Worm (Caenorhabditis elegans) whole organism, early embryonic: ENCODE measurements around the gene inpp-1.

Source experiments
- B0310.2 ChIP-seq: sonication (generic microtip); optimal IDR thresholded peaks from 2 replicates; lab custom pipeline; 2016; ENCODE audit warnings: mild to moderate bottlenecking, missing genetic modification characterization, missing compliant biosample characterization
- aly-1 ChIP-seq: sonication (generic microtip); optimal IDR thresholded peaks from 2 replicates; lab custom pipeline; 2016; ENCODE audit warnings: missing genetic modification characterization, missing compliant biosample characterization
- ama-1 ChIP-seq: fragments of 150-350 bp; optimal IDR thresholded peaks from 2 replicates; lab custom pipeline; 2014
- ceh-13 ChIP-seq: fragments of 200-800 bp; sonication (Bioruptor generic); optimal IDR thresholded peaks from 2 replicates; lab custom pipeline; 2018; ENCODE audit warnings: mild to moderate bottlenecking, missing genetic modification characterization, missing compliant biosample characterization
- ceh-36 ChIP-seq: sonication (generic microtip); optimal IDR thresholded peaks from 2 replicates; lab custom pipeline; 2016; ENCODE audit warnings: missing genetic modification characterization, inconsistent platforms, missing compliant biosample characterization
- flt-1 ChIP-seq: fragments of 200-800 bp; sonication (Bioruptor generic); IDR thresholded peaks from 2 replicates; pipeline ENCODE4 v1.3.6; 2022; ENCODE audit warnings: missing genetic modification characterization, missing compliant biosample characterization
- hnd-1 ChIP-seq: sonication (generic microtip); optimal IDR thresholded peaks from 2 replicates; lab custom pipeline; 2016; ENCODE audit warnings: missing genetic modification characterization, missing compliant biosample characterization
- scrt-1 ChIP-seq: fragments of 200-800 bp; sonication (Bioruptor generic); IDR thresholded peaks from 2 replicates; pipeline ENCODE4 v1.3.6; 2022; ENCODE audit warnings: missing genetic modification characterization, missing compliant biosample characterization
- tra-4 ChIP-seq: sonication (generic microtip); optimal IDR thresholded peaks from 2 replicates; lab custom pipeline; 2017; ENCODE audit warnings: missing genetic modification characterization, missing compliant biosample characterization

DNA sequence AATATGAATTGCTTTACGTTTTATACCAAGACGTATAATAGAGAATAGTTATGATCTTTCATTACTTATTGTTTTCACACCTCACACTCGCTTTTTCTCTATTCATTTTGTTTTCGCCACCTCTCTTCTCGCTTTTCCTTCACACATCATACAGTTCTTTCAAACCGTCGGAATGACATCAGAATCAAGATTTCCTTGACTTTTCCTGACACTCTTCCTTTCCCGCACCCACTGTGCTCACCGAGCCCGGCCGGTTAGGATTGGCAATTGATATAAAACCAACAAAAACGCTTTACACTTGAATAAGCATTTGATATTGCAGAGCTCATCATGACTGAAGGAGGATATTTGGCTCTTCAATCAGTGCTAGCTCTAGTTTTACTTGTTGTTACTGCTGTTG, 25.6 kb upstream of the inpp-1 start, which contains the start of gene zipt-2.1:
- TF ChIP-seq ama-1 (lab: Kevin White, UChicago) (no peak), flt-1 (GFP tag; lab: Robert Waterston, UW) (no peak), ceh-36 (tag; lab: Kevin White, UChicago) (no peak), hnd-1 (no peak), scrt-1 (GFP tag; lab: Robert Waterston, UW) (no peak), B0310.2 (tag; lab: Kevin White, UChicago) (no peak), aly-1 (tag; lab: Kevin White, UChicago) (no peak), ceh-13 (GFP tag; lab: Kevin White, UChicago) (no peak), tra-4 (no peak)
